Worm (Caenorhabditis elegans): ENCODE results near the gene Y102A11A.5.
A peak's percentile ranks its signal among the peaks of the same experiment; 100 is the strongest.

The Y102A11A.5 gene

DNA sequence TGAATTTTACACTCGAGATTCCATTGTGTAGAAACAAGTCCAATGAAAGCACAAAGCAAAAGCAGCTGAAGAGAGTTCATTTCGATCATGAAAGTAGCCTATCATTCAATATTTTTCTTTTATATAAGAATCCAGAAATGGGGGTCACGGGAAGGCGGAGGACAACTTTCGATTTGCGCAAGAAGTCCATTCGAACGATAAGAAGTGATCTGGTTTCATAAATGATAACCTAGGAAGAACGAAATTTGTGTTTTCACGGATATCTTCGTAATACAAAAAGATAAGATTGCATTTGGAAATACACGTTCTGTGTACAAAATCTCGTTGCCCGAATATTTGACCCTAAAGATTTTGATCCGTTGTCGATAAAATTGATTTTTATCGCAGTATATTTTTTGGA is at the start of gene Y102A11A.5:
Gene Y102A11A.5 (minus strand): TSS at position 175 of the 400 bp plus-strand sequence.
- TF ChIP-seq hmg-4 (GFP tag; optimal IDR thresholded peaks at IDR 0.05) (no peak), ets-7 (tag; optimal IDR thresholded peaks at IDR 0.05) (no peak), hnd-1 (tag; optimal IDR thresholded peaks at IDR 0.05) (no peak), pes-1 (GFP tag; IDR thresholded peaks at IDR 0.05) (no peak), scrt-1 (GFP tag; IDR thresholded peaks at IDR 0.05) (no peak), B0310.2 (tag; optimal IDR thresholded peaks at IDR 0.05) (no peak), tbx-11 (GFP tag; IDR thresholded peaks at IDR 0.05) (no peak), flt-1 (GFP tag; IDR thresholded peaks at IDR 0.05) (no peak), ama-1 (optimal IDR thresholded peaks at IDR 0.05) (no peak), ceh-13 (GFP tag; optimal IDR thresholded peaks at IDR 0.05) (no peak), F13C5.2 (tag; optimal IDR thresholded peaks at IDR 0.05) (no peak)

DNA sequence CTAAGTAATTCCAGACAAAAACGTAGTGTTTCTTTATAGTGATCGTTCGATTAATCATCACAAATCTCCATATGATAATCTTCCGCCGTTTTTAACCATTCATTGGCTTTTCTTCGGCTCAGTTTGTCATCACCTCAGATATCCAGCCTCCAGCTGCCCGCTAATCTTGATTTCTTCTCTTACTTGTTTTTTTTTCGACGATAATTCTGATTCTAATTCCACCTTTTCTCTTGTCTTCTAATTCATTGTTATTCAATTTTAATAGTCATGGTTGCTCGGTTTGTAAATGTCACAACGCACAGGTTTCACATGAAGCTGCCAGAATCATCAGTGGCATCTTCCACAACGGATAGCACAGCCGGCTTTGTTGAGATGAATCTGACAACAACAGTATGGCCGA is 48.1 kb upstream of the Y102A11A.5 start, which contains the start of gene F49H12.4:
Gene F49H12.4 (plus strand): TSS at position 301 of the 400 bp plus-strand sequence.
- no peak for TF ChIP-seq hmbx-1 (tag; optimal IDR thresholded peaks at IDR 0.05)
- no peak for TF ChIP-seq tbx-11 (GFP tag; IDR thresholded peaks at IDR 0.05)
- TF ChIP-seq B0310.2 (tag; optimal IDR thresholded peaks at IDR 0.05), result no peak
- no peak for TF ChIP-seq ceh-13 (GFP tag; optimal IDR thresholded peaks at IDR 0.05)
- TF ChIP-seq scrt-1 (GFP tag; IDR thresholded peaks at IDR 0.05), result no peak
- no peak for TF ChIP-seq hnd-1 (tag; optimal IDR thresholded peaks at IDR 0.05)
- no peak for TF ChIP-seq ceh-36 (tag; optimal IDR thresholded peaks at IDR 0.05)
- no peak for TF ChIP-seq tra-4 (tag; optimal IDR thresholded peaks at IDR 0.05)

DNA sequence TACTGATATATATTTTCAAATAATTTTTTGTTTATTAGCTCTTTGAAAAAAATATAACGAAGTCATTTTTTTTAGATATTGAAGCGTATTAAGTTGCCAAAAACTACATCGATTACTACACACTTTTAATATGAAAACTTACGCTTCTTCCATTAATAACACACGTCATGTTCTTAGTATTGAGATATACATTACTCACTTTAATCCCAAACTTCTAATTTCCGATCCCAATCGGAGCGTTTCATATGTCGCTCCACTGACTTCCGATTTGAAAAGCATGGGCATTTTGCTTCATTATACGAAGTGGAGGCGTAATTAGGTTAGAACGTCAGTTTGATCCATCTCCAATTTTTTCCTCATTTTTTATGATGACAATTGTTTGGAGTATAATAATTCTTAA is 47.4 kb upstream of the Y102A11A.5 start:
- no peak for TF ChIP-seq flt-1 (GFP tag; IDR thresholded peaks at IDR 0.05)
- no peak for TF ChIP-seq tbx-11 (GFP tag; IDR thresholded peaks at IDR 0.05)
- TF ChIP-seq B0310.2 (tag; optimal IDR thresholded peaks at IDR 0.05), result no peak
- TF ChIP-seq aly-1 (tag; optimal IDR thresholded peaks at IDR 0.05), result no peak
- TF ChIP-seq sea-1 (GFP tag; conservative IDR thresholded peaks at IDR 0.05), result no peak
- TF ChIP-seq hnd-1 (tag; optimal IDR thresholded peaks at IDR 0.05), result no peak

DNA sequence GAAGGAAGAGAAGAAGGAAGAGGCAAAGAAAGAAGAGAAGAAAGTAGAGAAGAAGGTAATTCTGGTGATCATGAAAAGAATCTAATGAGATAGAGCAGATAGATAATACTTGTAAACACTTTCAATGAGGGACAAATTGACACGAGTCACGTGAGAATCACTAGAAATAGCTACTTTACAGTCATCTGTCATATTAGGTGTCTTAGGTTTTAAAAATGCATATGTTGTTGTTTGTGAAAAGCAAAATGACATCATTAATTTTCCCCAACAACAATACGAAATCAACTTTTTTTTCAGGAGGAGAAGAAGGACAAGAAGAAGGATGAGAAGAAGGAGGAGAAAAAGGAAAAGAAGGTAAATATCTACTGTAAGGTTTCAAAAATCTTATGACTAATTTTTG is 43.8 kb upstream of the Y102A11A.5 start:
- TF ChIP-seq hmg-4 (GFP tag; optimal IDR thresholded peaks at IDR 0.05) (no peak), tbx-37 (GFP tag; conservative IDR thresholded peaks at IDR 0.05) (no peak), pes-1 (GFP tag; IDR thresholded peaks at IDR 0.05) (no peak), tbx-11 (GFP tag; IDR thresholded peaks at IDR 0.05) (no peak), tra-4 (tag; optimal IDR thresholded peaks at IDR 0.05) (no peak), hmbx-1 (tag; optimal IDR thresholded peaks at IDR 0.05) (no peak), F13C5.2 (tag; optimal IDR thresholded peaks at IDR 0.05) (no peak), ceh-13 (GFP tag; optimal IDR thresholded peaks at IDR 0.05) (no peak), aly-1 (tag; optimal IDR thresholded peaks at IDR 0.05) (no peak), hnd-1 (tag; optimal IDR thresholded peaks at IDR 0.05) (no peak), ceh-36 (tag; optimal IDR thresholded peaks at IDR 0.05) (no peak), B0310.2 (tag; optimal IDR thresholded peaks at IDR 0.05) (no peak), scrt-1 (GFP tag; IDR thresholded peaks at IDR 0.05) (no peak), ama-1 (optimal IDR thresholded peaks at IDR 0.05) (no peak)

DNA sequence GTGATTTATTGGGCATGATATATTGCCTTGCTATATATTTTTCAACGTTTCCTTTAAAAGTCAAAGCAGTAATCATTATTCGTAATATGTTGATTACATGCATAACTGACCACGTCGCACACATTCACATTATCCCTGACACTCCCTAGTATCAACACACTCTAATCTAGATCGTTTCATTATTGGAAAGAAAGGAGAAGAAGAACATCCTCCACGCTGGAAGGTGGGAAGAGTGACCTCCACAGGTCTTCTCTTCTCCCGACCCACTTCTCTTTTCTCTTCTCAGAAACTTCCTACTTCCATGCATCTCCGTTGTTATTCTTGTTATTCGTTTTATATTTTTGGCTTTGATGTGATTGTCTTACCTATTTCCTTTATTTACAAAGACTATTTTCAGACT is 42.7 kb upstream of the Y102A11A.5 start, which contains the start of gene txdc-12.2:
Gene txdc-12.2 (plus strand): TSS at position 396 of the 400 bp plus-strand sequence.
- TF ChIP-seq ama-1 (optimal IDR thresholded peaks at IDR 0.05) (no peak), ceh-36 (tag; optimal IDR thresholded peaks at IDR 0.05) (no peak), B0310.2 (tag; optimal IDR thresholded peaks at IDR 0.05) (no peak), aly-1 (tag; optimal IDR thresholded peaks at IDR 0.05) (no peak), pes-1 (GFP tag; IDR thresholded peaks at IDR 0.05) (no peak), tbx-11 (GFP tag; IDR thresholded peaks at IDR 0.05) (no peak), tbx-37 (GFP tag; conservative IDR thresholded peaks at IDR 0.05) (no peak), ceh-13 (GFP tag; optimal IDR thresholded peaks at IDR 0.05) (no peak), tra-4 (tag; optimal IDR thresholded peaks at IDR 0.05) (no peak), hmg-4 (GFP tag; optimal IDR thresholded peaks at IDR 0.05) (no peak), hnd-1 (tag; optimal IDR thresholded peaks at IDR 0.05) (no peak), sea-1 (GFP tag; conservative IDR thresholded peaks at IDR 0.05) (no peak), F13C5.2 (tag; optimal IDR thresholded peaks at IDR 0.05) (no peak)

DNA sequence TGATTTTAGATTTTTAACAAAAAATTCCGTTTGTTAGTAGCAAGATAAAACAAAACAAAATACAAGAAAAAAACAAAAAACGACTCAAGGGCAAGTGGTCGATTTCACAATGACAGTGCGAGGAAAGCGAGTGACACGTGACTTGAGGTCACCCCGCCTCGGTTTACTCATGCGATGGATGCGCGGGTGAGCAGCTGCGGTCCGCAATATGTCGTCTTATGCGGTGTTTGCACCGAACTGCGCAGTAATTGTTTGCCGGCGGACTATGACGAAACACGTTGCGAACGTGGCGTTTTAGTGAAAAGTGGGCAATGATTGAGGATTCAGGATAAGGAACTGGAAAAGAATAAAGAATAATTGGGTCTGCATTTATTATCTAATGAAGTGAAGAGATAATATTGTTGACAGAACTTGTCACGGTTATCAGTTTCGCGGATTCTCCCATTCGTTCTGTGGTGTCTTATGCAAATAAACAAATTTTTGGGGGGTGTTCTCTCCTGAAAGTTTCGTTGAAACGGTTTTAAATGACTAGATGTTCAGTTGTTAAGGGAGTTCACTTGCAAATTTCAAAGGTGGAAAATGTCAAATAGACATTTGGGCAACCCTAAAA is 40.1 kb upstream of the Y102A11A.5 start:
- no peak for TF ChIP-seq ama-1 (optimal IDR thresholded peaks at IDR 0.05)
- no peak for TF ChIP-seq hmbx-1 (tag; optimal IDR thresholded peaks at IDR 0.05)
- no peak for TF ChIP-seq hnd-1 (tag; optimal IDR thresholded peaks at IDR 0.05)
- TF ChIP-seq tra-4 (tag; optimal IDR thresholded peaks at IDR 0.05), result no peak
- peak; percentile 38 for TF ChIP-seq hmg-4 (GFP tag; optimal IDR thresholded peaks at IDR 0.05)
- no peak for TF ChIP-seq flt-1 (GFP tag; IDR thresholded peaks at IDR 0.05)
- no peak for TF ChIP-seq scrt-1 (GFP tag; IDR thresholded peaks at IDR 0.05)
- TF ChIP-seq tbx-11 (GFP tag; IDR thresholded peaks at IDR 0.05), result no peak
- no peak for TF ChIP-seq tbx-37 (GFP tag; conservative IDR thresholded peaks at IDR 0.05)
- TF ChIP-seq F13C5.2 (tag; optimal IDR thresholded peaks at IDR 0.05), result peak; percentile 63
- TF ChIP-seq B0310.2 (tag; optimal IDR thresholded peaks at IDR 0.05), result no peak

DNA sequence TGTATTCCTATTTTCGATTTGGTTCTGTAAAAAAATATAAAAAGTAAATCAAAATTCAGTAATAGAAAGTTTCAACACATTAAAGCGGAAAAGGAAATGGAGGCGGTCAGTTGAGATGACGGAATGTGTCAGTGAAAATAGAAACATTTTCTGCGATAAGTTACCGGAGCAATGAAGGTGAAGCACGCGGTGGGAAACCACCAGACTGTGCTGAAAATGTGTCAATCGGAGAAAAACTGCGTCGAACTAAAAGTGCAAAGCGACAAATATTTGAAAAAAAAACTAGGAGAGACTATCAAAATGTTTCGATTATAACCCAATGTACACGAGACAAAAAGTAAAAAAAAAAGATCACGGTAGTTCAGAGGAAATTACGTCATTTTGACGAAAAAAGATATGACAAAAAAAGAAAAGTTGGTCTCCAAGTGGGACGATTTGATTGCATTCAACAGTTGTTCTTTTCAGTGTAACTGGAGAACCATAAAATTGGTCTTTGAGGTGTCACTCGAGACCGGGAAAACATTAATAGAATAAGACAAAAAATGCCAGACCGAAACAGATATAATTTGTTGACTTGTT is 39.1 kb upstream of the Y102A11A.5 start, which contains the start of gene acl-4:
Gene acl-4 (minus strand): TSS at position 27 of the 579 bp plus-strand sequence.
- TF ChIP-seq hmg-4 (GFP tag; optimal IDR thresholded peaks at IDR 0.05) (no peak), aly-1 (tag; optimal IDR thresholded peaks at IDR 0.05) (no peak), sea-1 (GFP tag; conservative IDR thresholded peaks at IDR 0.05) (no peak), ceh-36 (tag; optimal IDR thresholded peaks at IDR 0.05) (no peak), hmbx-1 (tag; optimal IDR thresholded peaks at IDR 0.05) (no peak), flt-1 (GFP tag; IDR thresholded peaks at IDR 0.05) (no peak), ceh-13 (GFP tag; optimal IDR thresholded peaks at IDR 0.05) (no peak), tbx-11 (GFP tag; IDR thresholded peaks at IDR 0.05) (no peak), ama-1 (optimal IDR thresholded peaks at IDR 0.05) (no peak), scrt-1 (GFP tag; IDR thresholded peaks at IDR 0.05) (no peak), B0310.2 (tag; optimal IDR thresholded peaks at IDR 0.05) (no peak), hnd-1 (tag; optimal IDR thresholded peaks at IDR 0.05) (no peak), ets-7 (tag; optimal IDR thresholded peaks at IDR 0.05) (no peak), F13C5.2 (tag; optimal IDR thresholded peaks at IDR 0.05) (no peak), tra-4 (tag; optimal IDR thresholded peaks at IDR 0.05) (no peak)

All from whole organism, early embryonic.